Worm (Caenorhabditis elegans): ENCODE measurements around the gene clec-7.
"Not testable (repeated sequence)": the region's sequence is repeated elsewhere in the genome, so short reads cannot be mapped to it uniquely, and the experiment has no call there.

clec-7 gene

ce11 chrV:7330868-7331267, 2.7 kb downstream of the clec-7 start, which contains the start of gene F10G2.2:
F10G2.2 (plus strand) TSS chrV:7331168.
- TF ChIP-seq dao-5 (tag; optimal IDR thresholded peaks at IDR 0.05) (no peak), W03F9.2 (tag; optimal IDR thresholded peaks at IDR 0.05) (no peak), him-1 (tag; optimal IDR thresholded peaks at IDR 0.05) (no peak)

DNA sequence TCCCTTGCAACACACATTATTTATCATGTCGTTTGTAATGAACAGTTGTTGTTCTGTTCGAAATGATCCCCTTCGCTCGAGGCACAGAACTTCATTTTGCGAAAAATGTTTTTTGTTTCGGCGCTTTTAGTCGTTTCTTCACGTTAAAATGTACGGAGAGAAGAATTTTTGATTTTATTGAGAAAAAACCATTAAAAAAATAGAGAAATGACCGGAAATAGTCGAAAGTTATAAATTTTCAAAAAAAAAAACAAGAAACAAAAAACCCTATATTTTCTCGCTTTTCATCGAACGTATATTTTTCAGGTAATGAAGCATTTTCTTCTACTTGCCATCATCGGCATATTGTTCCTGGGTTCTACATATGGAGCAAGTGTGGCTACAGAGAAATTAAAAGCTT, 4.1 kb downstream of the clec-7 start, which contains the start of gene F10G2.1:
F10G2.1 (plus strand) TSS at position 301 of the 400 bp plus-strand sequence.
- TF ChIP-seq W03F9.2 (tag; optimal IDR thresholded peaks at IDR 0.05) (no peak), him-1 (tag; optimal IDR thresholded peaks at IDR 0.05) (no peak), dao-5 (tag; optimal IDR thresholded peaks at IDR 0.05) (no peak)

ce11 chrV:7337218-7337617, 9.0 kb downstream of the clec-7 start, which contains the start of gene F10G2.7:
F10G2.7 (minus strand) TSS chrV:7337318.
- TF ChIP-seq him-1, W03F9.2, dao-5 (tag; optimal IDR thresholded peaks at IDR 0.05): not testable (repeated sequence)

- TF ChIP-seq W03F9.2 (tag; optimal IDR thresholded peaks at IDR 0.05) (no peak), him-1 (tag; optimal IDR thresholded peaks at IDR 0.05) (no peak), dao-5 (tag; optimal IDR thresholded peaks at IDR 0.05) (no peak)
Measured at ce11 chrV:7339831-7340230, 11.6 kb downstream of the clec-7 start, which contains the start of gene srh-187. srh-187 (minus strand) TSS chrV:7339931.

ce11 chrV:7341942-7342341, 13.8 kb downstream of the clec-7 start, which contains the start of the genes nhr-263 and nhr-148:
nhr-263 (minus strand) TSS chrV:7342042.
nhr-148 (plus strand) TSS chrV:7342156.
- TF ChIP-seq dao-5 (tag; optimal IDR thresholded peaks at IDR 0.05) (no peak), him-1 (tag; optimal IDR thresholded peaks at IDR 0.05) (no peak), W03F9.2 (tag; optimal IDR thresholded peaks at IDR 0.05) (no peak)

ce11 chrV:7343522-7343921, 15.3 kb downstream of the clec-7 start, which contains the start of gene srh-244:
srh-244 (plus strand) TSS chrV:7343822.
- no peak for TF ChIP-seq W03F9.2 (tag; optimal IDR thresholded peaks at IDR 0.05)
- TF ChIP-seq him-1 (tag; optimal IDR thresholded peaks at IDR 0.05) = no peak
- TF ChIP-seq dao-5 (tag; optimal IDR thresholded peaks at IDR 0.05) = no peak

DNA sequence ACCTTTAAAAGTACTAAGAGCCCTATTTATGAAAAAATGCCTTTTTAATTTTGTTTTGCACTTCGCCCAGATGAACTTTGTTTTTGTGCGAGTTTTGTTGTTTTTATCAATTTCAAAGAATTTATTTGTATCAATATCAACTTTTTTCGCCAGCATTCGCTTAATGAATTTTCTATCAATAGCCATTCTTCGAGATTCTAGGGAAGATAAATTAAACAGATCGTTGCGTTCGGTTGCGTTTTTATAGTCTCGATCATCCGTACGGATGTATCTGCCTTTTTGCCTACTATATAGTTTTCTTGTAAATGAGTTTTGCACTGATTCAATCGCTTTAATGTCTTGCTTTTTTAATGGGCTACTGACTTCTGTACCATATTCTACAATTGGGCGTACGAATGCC, 17.3 kb downstream of the clec-7 start, which contains the start of gene nhr-147:
nhr-147 (plus strand) TSS at position 301 of the 400 bp plus-strand sequence.
- not testable (repeated sequence) for TF ChIP-seq dao-5, W03F9.2, him-1 (tag; optimal IDR thresholded peaks at IDR 0.05)

DNA sequence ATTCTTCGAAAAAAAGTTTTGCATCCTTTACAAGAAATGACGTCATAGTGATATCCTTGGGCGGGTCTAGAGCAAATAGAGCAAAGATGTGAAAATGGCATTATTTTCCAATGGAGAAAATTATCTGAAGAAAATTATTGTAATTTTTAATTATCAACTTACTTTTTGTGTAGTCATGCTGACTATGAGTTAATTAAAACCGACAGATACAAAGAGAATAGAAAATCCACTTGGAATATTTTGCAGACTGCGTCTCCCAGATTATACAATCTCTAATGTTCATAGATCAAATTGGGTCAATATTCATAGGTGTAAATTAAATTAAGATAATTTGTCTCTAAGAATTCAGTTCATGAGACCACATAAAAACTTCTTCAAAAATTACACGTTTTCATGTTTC, 21.3 kb downstream of the clec-7 start, which contains the start of gene nhr-149:
nhr-149 (minus strand) TSS at position 101 of the 400 bp plus-strand sequence.
- TF ChIP-seq him-1 (tag; optimal IDR thresholded peaks at IDR 0.05) (no peak), W03F9.2 (tag; optimal IDR thresholded peaks at IDR 0.05) (no peak), dao-5 (tag; optimal IDR thresholded peaks at IDR 0.05) (no peak)

ce11 chrV:7352186-7353053, 24.2 kb downstream of the clec-7 start, which contains the start of the genes srh-231 and srh-275:
srh-231 (minus strand) TSS chrV:7352236.
srh-275 (plus strand) TSS chrV:7353003.
- TF ChIP-seq W03F9.2 (tag; optimal IDR thresholded peaks at IDR 0.05) = no peak
- TF ChIP-seq dao-5 (tag; optimal IDR thresholded peaks at IDR 0.05) = no peak
- TF ChIP-seq him-1 (tag; optimal IDR thresholded peaks at IDR 0.05) = no peak

- TF ChIP-seq W03F9.2 (tag; optimal IDR thresholded peaks at IDR 0.05) (no peak), him-1 (tag; optimal IDR thresholded peaks at IDR 0.05) (no peak), dao-5 (tag; optimal IDR thresholded peaks at IDR 0.05) (no peak)
Measured at ce11 chrV:7353602-7354001, 25.4 kb downstream of the clec-7 start.

DNA sequence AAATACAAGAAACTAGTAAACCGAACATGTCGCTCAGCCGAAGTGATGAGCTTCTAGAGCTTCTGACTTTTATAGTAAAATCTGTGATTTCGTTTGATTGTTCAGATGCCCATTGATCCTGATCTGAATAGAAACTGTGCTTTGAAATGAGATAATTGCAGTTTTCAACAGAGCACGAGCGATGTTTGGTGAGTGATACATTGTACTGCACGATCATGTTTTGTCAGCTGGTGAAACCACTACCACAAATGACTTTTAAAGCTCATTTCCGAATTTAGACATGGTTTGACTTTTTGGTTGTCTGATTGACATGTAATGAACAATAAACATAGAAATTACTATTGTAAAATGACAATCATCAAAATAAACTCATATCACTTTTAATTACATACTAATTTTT, 27.3 kb downstream of the clec-7 start, which contains the start of gene tag-293:
tag-293 (minus strand) TSS at position 101 of the 400 bp plus-strand sequence.
- TF ChIP-seq W03F9.2 (tag; optimal IDR thresholded peaks at IDR 0.05) = no peak
- no peak for TF ChIP-seq dao-5 (tag; optimal IDR thresholded peaks at IDR 0.05)
- no peak for TF ChIP-seq him-1 (tag; optimal IDR thresholded peaks at IDR 0.05)

DNA sequence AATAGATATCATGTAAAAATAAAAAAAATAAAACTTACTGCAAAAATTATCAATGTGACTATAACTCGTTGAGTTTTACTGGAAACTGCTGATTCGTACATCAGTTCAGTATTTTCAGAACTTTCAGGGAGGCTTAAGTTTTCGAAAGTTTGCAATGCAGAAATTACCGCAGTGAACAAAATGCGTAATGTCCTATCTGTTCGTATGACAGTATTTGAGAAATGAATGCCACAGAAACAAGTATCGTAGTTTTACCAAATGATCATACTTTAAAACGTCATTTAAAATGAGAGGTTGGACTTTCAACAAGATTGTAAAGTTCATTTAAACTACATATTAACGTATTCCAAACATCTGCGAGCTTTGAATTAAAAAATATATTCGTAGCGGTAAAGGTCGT, 28.5 kb downstream of the clec-7 start, which contains the start of gene C03G6.21:
C03G6.21 (minus strand) TSS at position 101 of the 400 bp plus-strand sequence.
- no peak for TF ChIP-seq W03F9.2 (tag; optimal IDR thresholded peaks at IDR 0.05)
- no peak for TF ChIP-seq dao-5 (tag; optimal IDR thresholded peaks at IDR 0.05)
- TF ChIP-seq him-1 (tag; optimal IDR thresholded peaks at IDR 0.05) = no peak

ce11 chrV:7357132-7357531, 28.9 kb downstream of the clec-7 start, which contains the start of gene C03G6.6:
C03G6.6 (plus strand) TSS chrV:7357432.
- TF ChIP-seq W03F9.2 (tag; optimal IDR thresholded peaks at IDR 0.05) (no peak), him-1 (tag; optimal IDR thresholded peaks at IDR 0.05) (no peak), dao-5 (tag; optimal IDR thresholded peaks at IDR 0.05) (no peak)
